Worm (Caenorhabditis elegans) whole organism, young adult: ENCODE measurements around the gene fbxa-152.

Experiments used
- B0035.1 ChIP-seq: sonication (generic microtip); optimal IDR thresholded peaks from 2 replicates; lab custom pipeline; 2016; ENCODE audit warnings: missing genetic modification characterization, mild to moderate bottlenecking, missing compliant biosample characterization, missing genotype, missing genetic modification reagents
- B0261.1 ChIP-seq: sonication (generic microtip); optimal IDR thresholded peaks from 2 replicates; lab custom pipeline; 2016; ENCODE audit warnings: mild to moderate bottlenecking, missing genetic modification characterization, moderate library complexity, missing compliant biosample characterization
- B0336.3 ChIP-seq: fragments of 200-800 bp; sonication (Bioruptor generic); IDR thresholded peaks from 2 replicates; pipeline ENCODE4 v1.3.6; 2022; ENCODE audit warnings: missing genetic modification characterization, missing compliant biosample characterization
- C06A6.2 ChIP-seq: fragments of 200-800 bp; sonication (Bioruptor generic); conservative IDR thresholded peaks from 2 replicates; pipeline ENCODE4 v1.3.6; 2022; ENCODE audit warnings: missing genetic modification characterization, missing compliant biosample characterization
- C17E4.6 ChIP-seq: fragments of 200-800 bp; sonication (Bioruptor generic); IDR thresholded peaks from 2 replicates; pipeline ENCODE4 v1.3.6; 2022; ENCODE audit warnings: missing genetic modification reagents, missing genetic modification characterization, missing compliant biosample characterization
- F23B12.7 ChIP-seq: sonication (generic microtip); optimal IDR thresholded peaks from 2 replicates; lab custom pipeline; 2017; ENCODE audit warnings: missing genetic modification characterization, mild to moderate bottlenecking, missing compliant biosample characterization, antibody characterized with exemption, moderate library complexity; ENCODE audit not compliant: insufficient read depth
- F55B11.4 ChIP-seq: sonication (generic microtip); optimal IDR thresholded peaks from 2 replicates; lab custom pipeline; 2016; ENCODE audit warnings: missing compliant biosample characterization, missing genetic modification characterization, borderline replicate concordance; ENCODE audit not compliant: insufficient read depth
- F57A8.1 ChIP-seq: fragments of 200-800 bp; sonication (Bioruptor generic); optimal IDR thresholded peaks from 2 replicates; lab custom pipeline; 2018; ENCODE audit warnings: mild to moderate bottlenecking, missing genetic modification characterization, moderate library complexity, missing compliant biosample characterization
- K11D2.4 ChIP-seq: fragments of 200-800 bp; sonication (Bioruptor generic); IDR thresholded peaks from 2 replicates; pipeline ENCODE4 v1.3.6; 2022; ENCODE audit warnings: missing genetic modification reagents, missing genetic modification characterization, missing compliant biosample characterization
- K12H6.12 ChIP-seq: fragments of 200-800 bp; sonication (Bioruptor generic); optimal IDR thresholded peaks from 2 replicates; lab custom pipeline; 2018; ENCODE audit warnings: mild to moderate bottlenecking, missing genetic modification characterization, missing compliant biosample characterization
- T07F8.4 ChIP-seq: sonication (generic microtip); optimal IDR thresholded peaks from 2 replicates; lab custom pipeline; 2016; ENCODE audit warnings: mild to moderate bottlenecking, missing genetic modification characterization, moderate library complexity, missing compliant biosample characterization
- ZK185.1 ChIP-seq: sonication (generic microtip); optimal IDR thresholded peaks from 2 replicates; lab custom pipeline; 2016; ENCODE audit warnings: mild to moderate bottlenecking, missing genetic modification characterization, missing compliant biosample characterization; ENCODE audit not compliant: poor library complexity, severe bottlenecking
- aptf-2 ChIP-seq: fragments of 200-800 bp; sonication (Bioruptor generic); conservative IDR thresholded peaks from 2 replicates; pipeline ENCODE4 v1.3.6; 2022; ENCODE audit warnings: missing genetic modification reagents, missing genetic modification characterization, missing compliant biosample characterization
- ceh-40 ChIP-seq: fragments of 200-800 bp; sonication (Bioruptor generic); IDR thresholded peaks from 2 replicates; pipeline ENCODE4 v1.3.6; 2022; ENCODE audit warnings: missing genetic modification characterization, missing compliant biosample characterization
- ceh-79 ChIP-seq: sonication (generic microtip); optimal IDR thresholded peaks from 2 replicates; lab custom pipeline; 2017; ENCODE audit warnings: mild to moderate bottlenecking, missing genetic modification characterization, missing compliant biosample characterization
- die-1 ChIP-seq: sonication (generic microtip); optimal IDR thresholded peaks from 2 replicates; lab custom pipeline; 2016; ENCODE audit warnings: missing genotype, mild to moderate bottlenecking, missing genetic modification characterization, missing compliant biosample characterization
- fkh-3 ChIP-seq: sonication (generic microtip); optimal IDR thresholded peaks from 2 replicates; lab custom pipeline; 2016; ENCODE audit warnings: mild to moderate bottlenecking, missing genetic modification characterization, missing compliant biosample characterization
- hlh-26 ChIP-seq: fragments of 200-800 bp; sonication (Bioruptor generic); conservative IDR thresholded peaks from 2 replicates; pipeline ENCODE4 v1.3.6; 2022; ENCODE audit warnings: missing genetic modification reagents, missing genetic modification characterization, missing compliant biosample characterization
- hmg-20 ChIP-seq: fragments of 200-800 bp; sonication (Bioruptor generic); IDR thresholded peaks from 2 replicates; pipeline ENCODE4 v1.3.6; 2022; ENCODE audit warnings: missing genetic modification reagents, missing genetic modification characterization, missing compliant biosample characterization
- hrde-1 ChIP-seq: sonication (generic microtip); optimal IDR thresholded peaks from 2 replicates; lab custom pipeline; 2016; ENCODE audit warnings: missing genetic modification characterization, mild to moderate bottlenecking, missing compliant biosample characterization, moderate library complexity, missing genotype, missing genetic modification reagents, borderline replicate concordance
- let-526 ChIP-seq: fragments of 200-800 bp; sonication (Bioruptor generic); IDR thresholded peaks from 2 replicates; pipeline ENCODE4 v1.3.6; 2022; ENCODE audit warnings: missing genetic modification reagents, missing genetic modification characterization, missing compliant biosample characterization
- lir-1 ChIP-seq: fragments of 200-800 bp; sonication (Bioruptor generic); conservative IDR thresholded peaks from 2 replicates; pipeline ENCODE4 v1.3.6; 2022; ENCODE audit warnings: missing genetic modification reagents, missing genetic modification characterization, missing compliant biosample characterization
- lsl-1 ChIP-seq: fragments of 200-800 bp; sonication (Bioruptor generic); optimal IDR thresholded peaks from 2 replicates; lab custom pipeline; 2018; ENCODE audit warnings: mild to moderate bottlenecking, missing genetic modification characterization, moderate library complexity, missing compliant biosample characterization
- lsy-27 ChIP-seq: sonication (generic microtip); optimal IDR thresholded peaks from 2 replicates; lab custom pipeline; 2017; ENCODE audit warnings: missing genetic modification characterization, mild to moderate bottlenecking, missing compliant biosample characterization, antibody characterized with exemption, missing genotype, borderline replicate concordance; ENCODE audit not compliant: insufficient read depth
- madf-6 ChIP-seq: fragments of 200-800 bp; sonication (Bioruptor generic); IDR thresholded peaks from 2 replicates; pipeline ENCODE4 v1.3.6; 2022; ENCODE audit warnings: missing genetic modification reagents, missing genetic modification characterization, missing compliant biosample characterization
- nfya-1 ChIP-seq: sonication (generic microtip); optimal IDR thresholded peaks from 2 replicates; lab custom pipeline; 2017; ENCODE audit warnings: antibody characterized with exemption, missing compliant biosample characterization, missing genetic modification characterization, borderline replicate concordance; ENCODE audit not compliant: insufficient read depth
- nfyb-1 ChIP-seq: fragments of 200-800 bp; sonication (Bioruptor generic); IDR thresholded peaks from 2 replicates; pipeline ENCODE4 v1.3.6; 2022; ENCODE audit warnings: missing genetic modification reagents, missing genetic modification characterization, missing compliant biosample characterization
- nhr-80 ChIP-seq: sonication (generic microtip); optimal IDR thresholded peaks from 2 replicates; lab custom pipeline; 2016; ENCODE audit warnings: missing genetic modification characterization, missing compliant biosample characterization
- pbrm-1 ChIP-seq: fragments of 200-800 bp; sonication (Bioruptor generic); IDR thresholded peaks from 2 replicates; pipeline ENCODE4 v1.3.6; 2022; ENCODE audit warnings: missing genetic modification reagents, missing genetic modification characterization, missing compliant biosample characterization
- rcor-1 ChIP-seq: fragments of 200-800 bp; sonication (Bioruptor generic); IDR thresholded peaks from 2 replicates; pipeline ENCODE4 v1.3.6; 2022; ENCODE audit warnings: missing genetic modification reagents, missing genetic modification characterization, missing compliant biosample characterization
- rpc-1 ChIP-seq, 2 experiments: fragments of 150-350 bp in 1 of 2; sonication (generic microtip) in 1 of 2; optimal IDR thresholded peaks; 2 replicates each; lab custom pipeline; 2014 to 2018; ENCODE audit warnings: missing biosample characterization in 1 of 2, missing genetic modification characterization in 1 of 2, missing genetic modification reagents in 1 of 2, missing genotype in 1 of 2
- snpc-4 ChIP-seq, 5 experiments: fragments of 150-350 bp in 1 of 5; sonication (generic microtip) in 4 of 5; optimal IDR thresholded peaks; 2 replicates each; lab custom pipeline; 2014 to 2018; ENCODE audit warnings: missing genetic modification characterization in 5 of 5, missing biosample characterization in 3 of 5, antibody characterized with exemption in 2 of 5, mild to moderate bottlenecking in 2 of 5, missing compliant biosample characterization in 2 of 5, missing genotype in 2 of 5, moderate library complexity in 2 of 5, missing genetic modification reagents in 1 of 5
- tbp1 ChIP-seq: fragments of 200-800 bp; sonication (Bioruptor generic); optimal IDR thresholded peaks from 2 replicates; lab custom pipeline; 2018; ENCODE audit warnings: mild to moderate bottlenecking, missing genetic modification characterization, missing compliant biosample characterization
- zfh-2 ChIP-seq: fragments of 200-800 bp; sonication (Bioruptor generic); conservative IDR thresholded peaks from 2 replicates; pipeline ENCODE4 v1.3.6; 2022; ENCODE audit warnings: missing genetic modification reagents, missing genetic modification characterization, missing compliant biosample characterization
- zim-3 ChIP-seq: sonication (generic microtip); optimal IDR thresholded peaks from 2 replicates; lab custom pipeline; 2017; ENCODE audit warnings: mild to moderate bottlenecking, missing genetic modification characterization, moderate library complexity, missing compliant biosample characterization
- ztf-25 ChIP-seq: fragments of 200-800 bp; sonication (Bioruptor generic); IDR thresholded peaks from 2 replicates; pipeline ENCODE4 v1.3.6; 2022; ENCODE audit warnings: missing genetic modification reagents, missing genetic modification characterization, missing compliant biosample characterization

fbxa-152 gene

DNA sequence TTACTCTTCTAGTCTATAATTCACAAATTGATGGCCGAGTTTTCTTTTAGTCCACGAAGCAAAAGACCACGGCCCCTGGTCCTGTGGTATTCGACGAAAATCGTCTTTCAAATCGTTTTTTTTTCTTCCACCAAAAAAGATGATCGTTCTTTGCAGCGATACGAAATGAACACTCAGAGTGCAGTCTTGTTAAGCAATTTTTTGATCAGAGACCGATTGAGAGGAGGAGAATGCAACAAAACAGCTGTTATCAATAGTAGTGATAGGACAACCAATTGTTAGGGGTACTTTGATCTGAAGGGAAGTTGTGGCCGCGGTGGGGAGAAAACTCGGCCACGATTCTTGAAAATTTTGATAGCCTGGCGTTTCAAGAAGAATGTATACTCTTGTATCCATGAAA is 38.2 kb downstream of the fbxa-152 start (continued):
- TF ChIP-seq rcor-1 (GFP tag; lab: Robert Waterston, UW): no peak
- peak; percentile 22 for TF ChIP-seq tbp1 (GFP tag; lab: Kevin White, UChicago)
- TF ChIP-seq ceh-40: no peak
- no peak for TF ChIP-seq fkh-3 (tag; lab: Kevin White, UChicago)

DNA sequence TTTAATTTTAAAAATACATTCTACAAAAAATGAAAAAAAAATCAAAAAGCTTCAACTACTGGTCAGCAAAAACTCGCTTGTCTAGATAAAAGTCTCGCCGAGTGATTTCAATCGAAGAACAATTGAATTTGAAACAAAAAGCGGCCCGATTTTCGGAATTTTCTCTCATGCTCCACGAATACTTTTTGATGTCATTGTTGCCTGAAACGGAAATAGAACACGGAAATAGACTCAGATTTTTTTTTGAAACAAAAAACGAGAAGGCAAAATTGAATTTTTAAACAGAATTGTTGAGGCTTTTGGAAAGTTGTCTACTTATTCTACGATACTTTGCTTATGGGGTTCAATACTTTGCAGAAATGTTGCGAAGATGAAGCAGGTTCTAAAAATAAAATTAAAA is 38.7 kb downstream of the fbxa-152 start:
- no peak for TF ChIP-seq ceh-40
- no peak for TF ChIP-seq hrde-1 (tag; lab: Kevin White, UChicago)
- TF ChIP-seq nfya-1 (tag; lab: Kevin White, UChicago): no peak
- TF ChIP-seq rcor-1 (GFP tag; lab: Robert Waterston, UW): no peak
- TF ChIP-seq F57A8.1 (GFP tag; lab: Kevin White, UChicago): no peak

DNA sequence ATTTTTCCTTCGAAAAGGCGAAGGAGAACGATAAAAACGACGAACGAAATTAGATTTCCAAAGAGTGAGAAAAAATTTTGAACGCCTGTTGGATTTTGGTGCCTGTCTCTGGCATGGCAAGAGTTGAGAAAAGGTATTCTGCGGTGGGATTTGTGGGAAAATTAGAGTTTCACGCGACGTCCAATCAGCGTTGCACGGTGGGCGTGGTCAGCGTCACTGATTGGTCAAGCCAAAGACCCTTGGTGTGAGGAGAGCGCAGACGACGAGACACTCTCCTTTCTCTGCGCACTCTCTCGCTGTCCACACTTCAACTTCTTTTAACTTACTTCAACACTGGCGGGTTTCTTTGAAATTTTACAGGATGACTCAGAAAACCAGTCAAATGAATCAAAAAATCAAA is 39.6 kb downstream of the fbxa-152 start:
- TF ChIP-seq zfh-2 (GFP tag; lab: Robert Waterston, UW) (peak; percentile 46), B0261.1 (tag; lab: Kevin White, UChicago) (no peak), nfyb-1 (GFP tag; lab: Robert Waterston, UW) (peak; percentile 66; the same call in 1 of the 2 replicates)

DNA sequence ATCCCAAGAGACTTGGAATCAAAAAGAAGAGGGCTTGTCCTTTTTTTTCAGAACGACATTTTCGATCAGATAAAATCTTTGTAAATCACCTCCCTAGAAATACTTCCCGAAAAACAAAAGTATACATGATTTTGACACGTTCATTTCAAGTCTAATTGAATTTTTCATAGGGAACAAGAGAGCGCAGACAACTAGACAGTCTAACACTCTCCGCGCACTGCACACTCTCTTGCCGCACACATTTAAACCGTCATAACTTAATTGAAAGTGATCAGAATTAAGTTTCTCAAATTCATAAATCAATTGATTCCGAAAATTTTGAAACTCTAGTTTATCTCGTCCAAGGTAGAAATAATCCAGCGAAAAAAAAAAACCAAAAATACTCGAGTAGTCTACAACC is 42.4 kb downstream of the fbxa-152 start:
- TF ChIP-seq lsl-1 (GFP tag; lab: Kevin White, UChicago) (no peak), tbp1 (GFP tag; lab: Kevin White, UChicago) (no peak), F23B12.7 (no peak), nhr-80 (tag; lab: Kevin White, UChicago) (no peak), B0261.1 (tag; lab: Kevin White, UChicago) (no peak), B0336.3 (GFP tag; lab: Robert Waterston, UW) (no peak), let-526 (GFP tag; lab: Robert Waterston, UW) (no peak), T07F8.4 (tag; lab: Kevin White, UChicago) (no peak), madf-6 (GFP tag; lab: Robert Waterston, UW) (no peak), zim-3 (no peak)

DNA sequence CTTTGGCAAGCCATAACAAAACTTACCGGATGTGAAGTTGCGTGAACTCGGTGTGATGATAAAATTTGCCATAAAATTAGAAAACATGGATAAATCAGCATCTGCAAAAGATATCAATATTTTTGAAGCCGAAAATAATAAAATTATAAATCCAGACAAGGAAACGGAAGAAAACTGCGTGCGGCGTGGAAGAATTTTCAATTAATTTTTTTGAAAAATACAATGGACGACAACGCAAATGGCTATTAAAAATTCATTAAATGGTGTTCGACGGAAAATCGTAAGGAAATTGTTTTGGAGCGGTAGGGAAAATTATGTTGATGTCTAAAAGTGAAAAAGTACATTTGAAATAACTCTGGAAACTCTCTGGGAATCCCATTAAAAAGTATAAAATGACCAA is 43.1 kb downstream of the fbxa-152 start, which contains the start of gene acr-18:
Gene acr-18, minus strand, starts transcription at position 101 of the 400 bp plus-strand sequence.
- TF ChIP-seq ceh-79 (no peak), hlh-26 (GFP tag; lab: Robert Waterston, UW) (no peak), F55B11.4 (tag; lab: Kevin White, UChicago) (no peak), lsl-1 (GFP tag; lab: Kevin White, UChicago) (no peak), B0035.1 (tag; lab: Kevin White, UChicago) (no peak)

DNA sequence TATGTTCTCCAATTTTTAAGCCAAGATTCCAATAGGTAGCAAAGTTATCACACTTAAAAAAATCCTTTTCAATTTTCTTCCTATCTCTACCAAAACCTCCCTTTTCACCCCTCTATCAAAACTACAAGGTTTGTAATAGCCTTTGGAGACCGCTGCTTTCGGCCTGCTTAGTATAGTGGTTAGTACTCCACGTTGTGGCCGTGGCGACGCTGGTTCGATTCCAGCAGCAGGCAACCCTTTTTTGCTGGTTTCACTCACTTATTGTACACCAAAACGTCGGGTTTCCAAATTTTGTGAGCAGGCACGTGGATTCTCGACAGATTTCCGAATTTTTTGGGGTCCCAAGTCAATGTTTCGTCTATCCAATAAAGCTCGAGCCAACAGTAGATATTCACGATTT is 48.3 kb downstream of the fbxa-152 start:
- TF ChIP-seq rpc-1 (optimal IDR thresholded peaks at IDR 0.05; lab: Kevin White, UChicago) (peak; percentile 67), rpc-1 (tag; optimal IDR thresholded peaks at IDR 0.05; lab: Kevin White, UChicago) (peak; percentile 77), ztf-25 (GFP tag; lab: Robert Waterston, UW) (0 out of 2 replicates have a peak, but pooled peaks have one; percentile 44), aptf-2 (no peak), hlh-26 (GFP tag; lab: Robert Waterston, UW) (no peak), C06A6.2 (GFP tag; lab: Robert Waterston, UW) (no peak), ZK185.1 (tag; lab: Kevin White, UChicago) (peak; percentile 35), F57A8.1 (GFP tag; lab: Kevin White, UChicago) (no peak), lsy-27 (tag; lab: Kevin White, UChicago) (peak; percentile 22), snpc-4 (GFP tag; optimal IDR thresholded peaks at IDR 0.05; lab: Kevin White, UChicago) (no peak), snpc-4 (tag; optimal IDR thresholded peaks at IDR 0.05; lab: Kevin White, UChicago) (peak in 2 of 4 experiments; percentile 20 to 57), pbrm-1 (GFP tag; lab: Robert Waterston, UW) (peak; percentile 15; the same call in 1 of the 2 replicates), K12H6.12 (tag; lab: Kevin White, UChicago) (no peak), lir-1 (0 out of 2 replicates have a peak, but pooled peaks have one; percentile 37), K11D2.4 (no peak), C17E4.6 (no peak), hmg-20 (GFP tag; lab: Robert Waterston, UW) (no peak), die-1 (tag; lab: Kevin White, UChicago) (peak; percentile 48), F23B12.7 (peak; percentile 20)
